Worm (Caenorhabditis elegans) whole organism, mixed stage, embryonic: ENCODE measurements around the gene M163.1.

Experiments used
- ces-1 ChIP-seq: fragments of 150-350 bp; optimal IDR thresholded peaks from 2 replicates; lab custom pipeline; 2014; ENCODE audit warnings: missing biosample characterization, missing genetic modification reagents, missing genetic modification characterization
- mep-1 ChIP-seq: fragments of 150-350 bp; optimal IDR thresholded peaks from 2 replicates; lab custom pipeline; 2017; ENCODE audit warnings: missing biosample characterization, missing genetic modification reagents, missing genetic modification characterization, inconsistent platforms
- unc-39 ChIP-seq: fragments of 150-350 bp; optimal IDR thresholded peaks from 2 replicates; lab custom pipeline; 2014; ENCODE audit warnings: missing biosample characterization, missing genetic modification characterization

- TF ChIP-seq unc-39 (tag; lab: Kevin White, UChicago) (no peak), mep-1 (tag; lab: Kevin White, UChicago) (no peak), ces-1 (no peak)
These were observed 9.2 kb upstream of the M163.1 start, which contains the start of gene fbxa-141 for ce11 chrX:14512817-14513216.
